Worm (Caenorhabditis elegans): Measurements from ENCODE around the gene chil-2.
A peak's percentile ranks its signal among the peaks of the same experiment; 100 is the strongest.

The chil-2 gene

ce11 chrII:9886216-9886615 lies 11.8 kb upstream of the chil-2 start, which contains the start of gene algn-8:
Gene algn-8 (minus strand): TSS chrII:9886442.
- TF ChIP-seq unc-55 (GFP tag; optimal IDR thresholded peaks at IDR 0.05) = no peak
- no peak for TF ChIP-seq C34F6.9 (tag; optimal IDR thresholded peaks at IDR 0.05)
- TF ChIP-seq nhr-25 (tag; optimal IDR thresholded peaks at IDR 0.05) = no peak
- TF ChIP-seq unc-39 (tag; optimal IDR thresholded peaks at IDR 0.05) = no peak
- TF ChIP-seq gmeb-1 (tag; optimal IDR thresholded peaks at IDR 0.05) = no peak
- no peak for TF ChIP-seq nhr-237 (tag; optimal IDR thresholded peaks at IDR 0.05)
- TF ChIP-seq ztf-4 (tag; optimal IDR thresholded peaks at IDR 0.05) = no peak
- TF ChIP-seq ZK546.5 (tag; optimal IDR thresholded peaks at IDR 0.05) = no peak

ce11 chrII:9880826-9881225 lies 6.4 kb upstream of the chil-2 start, which contains the start of gene C08H9.15:
Gene C08H9.15 (plus strand): TSS chrII:9881193.
- TF ChIP-seq ztf-11 (tag; optimal IDR thresholded peaks at IDR 0.05) (no peak), lin-11 (tag; optimal IDR thresholded peaks at IDR 0.05) (no peak), C34F6.9 (tag; optimal IDR thresholded peaks at IDR 0.05) (no peak), sma-3 (GFP tag; optimal IDR thresholded peaks at IDR 0.05) (peak; percentile 64), lin-39 (tag; optimal IDR thresholded peaks at IDR 0.05) (no peak), dmd-4 (tag; optimal IDR thresholded peaks at IDR 0.05) (no peak), nhr-25 (tag; optimal IDR thresholded peaks at IDR 0.05) (peak; percentile 31), mbf-1 (tag; optimal IDR thresholded peaks at IDR 0.05) (no peak), snpc-4 (tag; optimal IDR thresholded peaks at IDR 0.05) (no peak), nhr-77 (tag; optimal IDR thresholded peaks at IDR 0.05) (no peak)

- TF ChIP-seq egl-27 (tag; optimal IDR thresholded peaks at IDR 0.05) (no peak), elt-1 (tag; optimal IDR thresholded peaks at IDR 0.05) (no peak), alr-1 (tag; optimal IDR thresholded peaks at IDR 0.05) (no peak), mdl-1 (tag; optimal IDR thresholded peaks at IDR 0.05) (no peak), unc-39 (tag; optimal IDR thresholded peaks at IDR 0.05) (no peak), unc-55 (GFP tag; optimal IDR thresholded peaks at IDR 0.05) (no peak), Y55F3AM.14 (GFP tag; optimal IDR thresholded peaks at IDR 0.05) (no peak), crh-2 (tag; optimal IDR thresholded peaks at IDR 0.05) (no peak), sem-4 (tag; optimal IDR thresholded peaks at IDR 0.05) (no peak), R02D3.7 (tag; optimal IDR thresholded peaks at IDR 0.05) (no peak), mab-5 (tag; optimal IDR thresholded peaks at IDR 0.05) (no peak), nhr-12 (tag; optimal IDR thresholded peaks at IDR 0.05) (no peak), nhr-11 (tag; optimal IDR thresholded peaks at IDR 0.05) (no peak), gmeb-1 (tag; optimal IDR thresholded peaks at IDR 0.05) (no peak), nhr-23 (tag; optimal IDR thresholded peaks at IDR 0.05) (no peak), unc-62 (GFP tag; optimal IDR thresholded peaks at IDR 0.05) (no peak), C34F6.9 (tag; optimal IDR thresholded peaks at IDR 0.05) (no peak), aly-2 (tag; optimal IDR thresholded peaks at IDR 0.05) (no peak), ZK546.5 (tag; optimal IDR thresholded peaks at IDR 0.05) (no peak), sma-9 (GFP tag; optimal IDR thresholded peaks at IDR 0.05) (no peak), sma-9 (tag; optimal IDR thresholded peaks at IDR 0.05) (no peak)
Observed at ce11 chrII:9879815-9880214, 5.4 kb upstream of the chil-2 start.

ce11 chrII:9872961-9873360 lies 1.4 kb downstream of the chil-2 start, which contains the start of gene chil-8:
Gene chil-8 (minus strand): TSS chrII:9873061.
- TF ChIP-seq Y55F3AM.14 (GFP tag; optimal IDR thresholded peaks at IDR 0.05) (no peak), sma-3 (GFP tag; optimal IDR thresholded peaks at IDR 0.05) (no peak), mbf-1 (tag; optimal IDR thresholded peaks at IDR 0.05) (no peak), nhr-23 (tag; optimal IDR thresholded peaks at IDR 0.05) (no peak), lin-11 (tag; optimal IDR thresholded peaks at IDR 0.05) (no peak), ZK546.5 (tag; optimal IDR thresholded peaks at IDR 0.05) (no peak), skn-1 (tag; optimal IDR thresholded peaks at IDR 0.05) (no peak), nhr-6 (tag; optimal IDR thresholded peaks at IDR 0.05) (no peak), nhr-21 (tag; optimal IDR thresholded peaks at IDR 0.05) (no peak), nhr-10 (tag; optimal IDR thresholded peaks at IDR 0.05) (no peak), C34F6.9 (tag; optimal IDR thresholded peaks at IDR 0.05) (no peak), nhr-129 (tag; optimal IDR thresholded peaks at IDR 0.05) (no peak), peb-1 (tag; optimal IDR thresholded peaks at IDR 0.05) (no peak), snpc-4 (tag; optimal IDR thresholded peaks at IDR 0.05) (no peak), ztf-4 (tag; optimal IDR thresholded peaks at IDR 0.05) (no peak)

Measured in whole organism, L2 larva.